Worm (Caenorhabditis elegans) whole organism, midembryonic: ENCODE measurements around the gene fbxc-24.

Experiments
- cog-1 ChIP-seq: sonication (generic microtip); optimal IDR thresholded peaks from 2 replicates; lab custom pipeline; 2016; ENCODE audit warnings: missing genetic modification characterization, missing compliant biosample characterization
- flt-1 ChIP-seq: fragments of 200-800 bp; sonication (Bioruptor generic); IDR thresholded peaks from 2 replicates; pipeline ENCODE4 v1.3.6; 2022; ENCODE audit warnings: missing genetic modification characterization, missing compliant biosample characterization
- ref-1 ChIP-seq: fragments of 200-800 bp; sonication (Bioruptor generic); conservative IDR thresholded peaks from 2 replicates; pipeline ENCODE4 v1.3.6; 2022; ENCODE audit warnings: missing genetic modification reagents, missing genetic modification characterization, missing compliant biosample characterization
- tab-1 ChIP-seq: fragments of 200-800 bp; sonication (Bioruptor generic); IDR thresholded peaks from 2 replicates; pipeline ENCODE4 v1.3.6; 2022; ENCODE audit warnings: missing genetic modification characterization, missing compliant biosample characterization
- ztf-23 ChIP-seq: fragments of 200-800 bp; sonication (Bioruptor generic); IDR thresholded peaks from 2 replicates; pipeline ENCODE4 v1.3.6; 2022; ENCODE audit warnings: missing genetic modification reagents, missing genetic modification characterization, missing compliant biosample characterization
- ztf-29 ChIP-seq: fragments of 200-800 bp; sonication (Bioruptor generic); IDR thresholded peaks from 2 replicates; pipeline ENCODE4 v1.3.6; 2022; ENCODE audit warnings: missing genetic modification reagents, missing genetic modification characterization, missing compliant biosample characterization

ce11 chrII:937265-937664 is 27.8 kb upstream of the fbxc-24 start:
- TF ChIP-seq ref-1 (no peak), ztf-23 (GFP tag; lab: Robert Waterston, UW) (no peak), flt-1 (GFP tag; lab: Robert Waterston, UW) (peak; percentile 54; the same call in 1 of the 2 replicates), tab-1 (GFP tag; lab: Robert Waterston, UW) (no peak), ztf-29 (GFP tag; lab: Robert Waterston, UW) (no peak), cog-1 (tag; lab: Kevin White, UChicago) (no peak)
